Fruit fly (Drosophila melanogaster) whole organism, embryonic: ENCODE results near the gene dmGlut.

Experiments
- B-H1 ChIP-seq: fragments of 200-800 bp; sonication (Bioruptor generic); IDR thresholded peaks from 3 replicates; pipeline ENCODE4 v1.3.6; 2022; ENCODE audit warnings: missing biosample characterization, missing genetic modification characterization
- CG10267 ChIP-seq: fragments of 200-800 bp; sonication (Bioruptor generic); optimal IDR thresholded peaks from 2 replicates; lab custom pipeline; 2018; ENCODE audit warnings: missing biosample characterization, mild to moderate bottlenecking, missing genetic modification characterization, moderate library complexity
- CG10543 ChIP-seq: fragments of 200-800 bp; sonication (Bioruptor generic); optimal IDR thresholded peaks from 3 replicates; lab custom pipeline; 2017; ENCODE audit warnings: missing biosample characterization, mild to moderate bottlenecking, missing genetic modification characterization, moderate library complexity
- CG12155 ChIP-seq: fragments of 200-800 bp; sonication (Bioruptor generic); optimal IDR thresholded peaks from 3 replicates; lab custom pipeline; 2016; ENCODE audit warnings: missing biosample characterization, missing genetic modification characterization
- CG1233 ChIP-seq: fragments of 200-800 bp; sonication (Bioruptor generic); optimal IDR thresholded peaks from 4 replicates; lab custom pipeline; 2018; ENCODE audit warnings: missing biosample characterization, mild to moderate bottlenecking, missing genetic modification characterization
- CG13123 ChIP-seq: fragments of 200-800 bp; sonication (Bioruptor generic); optimal IDR thresholded peaks from 2 replicates; lab custom pipeline; 2016; ENCODE audit warnings: missing biosample characterization, missing genetic modification characterization
- CG13287 ChIP-seq: fragments of 200-800 bp; sonication (Bioruptor generic); IDR thresholded peaks from 2 replicates; pipeline ENCODE4 v1.3.6; 2022; ENCODE audit warnings: missing biosample characterization, missing genetic modification characterization; ENCODE audit not compliant: partially characterized antibody
- CG14441 ChIP-seq: fragments of 200-800 bp; sonication (Bioruptor generic); IDR thresholded peaks from 2 replicates; pipeline ENCODE4 v1.3.6; 2022; ENCODE audit warnings: missing biosample characterization, missing genetic modification characterization
- CG16813 ChIP-seq: fragments of 200-800 bp; sonication (Bioruptor generic); IDR thresholded peaks from 3 replicates; pipeline ENCODE4 v1.3.6; 2022; ENCODE audit warnings: missing biosample characterization, missing genetic modification characterization; ENCODE audit not compliant: partially characterized antibody
- CG17912 ChIP-seq: fragments of 200-800 bp; sonication (Bioruptor generic); optimal IDR thresholded peaks from 2 replicates; lab custom pipeline; 2018; ENCODE audit warnings: missing biosample characterization, mild to moderate bottlenecking, missing genetic modification characterization
- CG18764 ChIP-seq: fragments of 200-800 bp; sonication (Bioruptor generic); optimal IDR thresholded peaks from 3 replicates; lab custom pipeline; 2016; ENCODE audit warnings: missing biosample characterization, missing genetic modification characterization
- CG30020 ChIP-seq: fragments of 200-800 bp; optimal IDR thresholded peaks from 2 replicates; lab custom pipeline; 2019; ENCODE audit warnings: missing biosample characterization, mild to moderate bottlenecking, missing genetic modification characterization, moderate library complexity
- CG31224 ChIP-seq: fragments of 200-800 bp; sonication (Bioruptor generic); IDR thresholded peaks from 2 replicates; pipeline ENCODE4 v1.3.6; 2022; ENCODE audit warnings: missing biosample characterization, missing genetic modification characterization
- CG31365 ChIP-seq: fragments of 200-800 bp; sonication (Bioruptor generic); optimal IDR thresholded peaks from 2 replicates; lab custom pipeline; 2018; ENCODE audit warnings: missing biosample characterization, mild to moderate bottlenecking, missing genetic modification characterization
- CG32532 ChIP-seq: fragments of 200-800 bp; sonication (Bioruptor generic); IDR thresholded peaks from 2 replicates; pipeline ENCODE4 v1.3.6; 2022; ENCODE audit warnings: missing biosample characterization, missing genetic modification characterization
- CG3281 ChIP-seq: fragments of 200-800 bp; sonication (Bioruptor generic); optimal IDR thresholded peaks from 3 replicates; lab custom pipeline; 2017; ENCODE audit warnings: missing biosample characterization, mild to moderate bottlenecking, missing genetic modification characterization
- CG4617 ChIP-seq: fragments of 200-800 bp; sonication (Bioruptor generic); optimal IDR thresholded peaks from 3 replicates; lab custom pipeline; 2016; ENCODE audit warnings: missing biosample characterization, missing genetic modification characterization, borderline replicate concordance
- CG6813 ChIP-seq: fragments of 200-800 bp; sonication (Bioruptor generic); optimal IDR thresholded peaks from 2 replicates; lab custom pipeline; 2017; ENCODE audit warnings: missing biosample characterization, missing genetic modification characterization, mild to moderate bottlenecking, moderate library complexity, missing genetic modification reagents
- CG7745 ChIP-seq: fragments of 200-800 bp; sonication (Bioruptor generic); optimal IDR thresholded peaks from 2 replicates; lab custom pipeline; 2018; ENCODE audit warnings: missing biosample characterization, mild to moderate bottlenecking, missing genetic modification characterization, moderate library complexity
- CG7839 ChIP-seq: fragments of 200-800 bp; sonication (Bioruptor generic); optimal IDR thresholded peaks from 3 replicates; lab custom pipeline; 2018; ENCODE audit warnings: missing biosample characterization, mild to moderate bottlenecking, missing genetic modification characterization, moderate library complexity
- CG8924 ChIP-seq: fragments of 200-800 bp; optimal IDR thresholded peaks from 3 replicates; lab custom pipeline; 2019; ENCODE audit warnings: missing biosample characterization, mild to moderate bottlenecking, missing genetic modification characterization, moderate library complexity
- CG9797 ChIP-seq: fragments of 200-800 bp; sonication (Bioruptor generic); optimal IDR thresholded peaks from 3 replicates; lab custom pipeline; 2018; ENCODE audit warnings: missing biosample characterization, mild to moderate bottlenecking, missing genetic modification characterization
- CoRest ChIP-seq: fragments of 200-800 bp; sonication (Bioruptor generic); optimal IDR thresholded peaks from 3 replicates; lab custom pipeline; 2018; ENCODE audit warnings: missing biosample characterization, mild to moderate bottlenecking, missing genetic modification characterization, moderate library complexity
- Dll ChIP-seq: fragments of 200-800 bp; sonication (Bioruptor generic); IDR thresholded peaks from 4 replicates; pipeline ENCODE4 v1.3.6; 2022; ENCODE audit warnings: missing biosample characterization, missing genetic modification characterization; ENCODE audit not compliant: partially characterized antibody
- Dp ChIP-seq: fragments of 200-800 bp; sonication (Bioruptor generic); optimal IDR thresholded peaks from 2 replicates; lab custom pipeline; 2018; ENCODE audit warnings: missing biosample characterization, mild to moderate bottlenecking, missing genetic modification characterization, moderate library complexity
- E2f2 ChIP-seq: fragments of 200-800 bp; sonication (Bioruptor generic); IDR thresholded peaks from 2 replicates; pipeline ENCODE4 v1.3.6; 2022; ENCODE audit warnings: missing biosample characterization, missing genetic modification characterization
- HLH4C ChIP-seq: fragments of 200-800 bp; sonication (Bioruptor generic); IDR thresholded peaks from 3 replicates; pipeline ENCODE4 v1.3.6; 2022; ENCODE audit warnings: missing biosample characterization, missing genetic modification characterization; ENCODE audit not compliant: partially characterized antibody
- Hmr ChIP-seq: fragments of 200-800 bp; sonication (Bioruptor generic); optimal IDR thresholded peaks from 3 replicates; lab custom pipeline; 2017; ENCODE audit warnings: mild to moderate bottlenecking, missing biosample characterization, missing genetic modification reagents, missing genetic modification characterization
- Mes4 ChIP-seq: fragments of 200-800 bp; sonication (Bioruptor generic); optimal IDR thresholded peaks from 2 replicates; lab custom pipeline; 2016; ENCODE audit warnings: missing biosample characterization, missing genetic modification characterization
- NK7.1 ChIP-seq: fragments of 200-800 bp; sonication (Bioruptor generic); optimal IDR thresholded peaks from 3 replicates; lab custom pipeline; 2016; ENCODE audit warnings: missing biosample characterization, missing genetic modification characterization
- Ravus ChIP-seq: fragments of 200-800 bp; sonication (Bioruptor generic); IDR thresholded peaks from 2 replicates; pipeline ENCODE4 v1.3.6; 2022; ENCODE audit warnings: missing biosample characterization, missing genetic modification characterization
- Spps ChIP-seq: fragments of 200-800 bp; sonication (Bioruptor generic); optimal IDR thresholded peaks from 2 replicates; lab custom pipeline; 2018; ENCODE audit warnings: missing biosample characterization, mild to moderate bottlenecking, missing genetic modification characterization
- Sry-β ChIP-seq: fragments of 200-800 bp; sonication (Bioruptor generic); optimal IDR thresholded peaks from 2 replicates; lab custom pipeline; 2018; ENCODE audit warnings: missing biosample characterization, mild to moderate bottlenecking, missing genetic modification characterization, moderate library complexity
- Ssrp ChIP-seq: fragments of 200-800 bp; sonication (Bioruptor generic); optimal IDR thresholded peaks from 2 replicates; lab custom pipeline; 2018; ENCODE audit warnings: missing biosample characterization, mild to moderate bottlenecking, missing genetic modification characterization, moderate library complexity
- Xrp1 ChIP-seq: fragments of 200-800 bp; sonication (Bioruptor generic); IDR thresholded peaks from 2 replicates; pipeline ENCODE4 v1.3.6; 2022; ENCODE audit warnings: missing biosample characterization, missing genetic modification characterization
- bowl ChIP-seq: fragments of 200-800 bp; sonication (Bioruptor generic); IDR thresholded peaks from 2 replicates; pipeline ENCODE4 v1.3.6; 2022; ENCODE audit warnings: missing biosample characterization, missing genetic modification characterization
- croc ChIP-seq: fragments of 200-800 bp; sonication (Bioruptor generic); conservative IDR thresholded peaks from 3 replicates; pipeline ENCODE4 v1.3.6; 2022; ENCODE audit warnings: missing biosample characterization, missing genetic modification characterization
- crp ChIP-seq, 2 experiments: fragments of 200-800 bp; sonication (Bioruptor generic); optimal IDR thresholded peaks; 2 replicates in 1 of 2; 3 replicates in 1 of 2; lab custom pipeline; 2017; ENCODE audit warnings: missing biosample characterization in 2 of 2, missing genetic modification characterization in 2 of 2, mild to moderate bottlenecking in 1 of 2, moderate library complexity in 1 of 2
- dan ChIP-seq: fragments of 200-800 bp; sonication (Bioruptor generic); IDR thresholded peaks from 2 replicates; pipeline ENCODE4 v1.3.6; 2022; ENCODE audit warnings: missing biosample characterization, missing genetic modification characterization
- gcm2 ChIP-seq: fragments of 200-800 bp; sonication (Bioruptor generic); optimal IDR thresholded peaks from 2 replicates; lab custom pipeline; 2016; ENCODE audit warnings: missing biosample characterization, missing genetic modification characterization
- gsb ChIP-seq: fragments of 200-800 bp; sonication (Bioruptor generic); IDR thresholded peaks from 2 replicates; pipeline ENCODE4 v1.3.6; 2022; ENCODE audit warnings: missing biosample characterization, missing genetic modification characterization
- her ChIP-seq: fragments of 200-800 bp; sonication (Bioruptor generic); optimal IDR thresholded peaks from 2 replicates; lab custom pipeline; 2016; ENCODE audit warnings: missing biosample characterization, missing genetic modification characterization
- lola ChIP-seq, 3 experiments: fragments of >200 bp in 2 of 3; fragments of 200-800 bp in 1 of 3; sonication (Bioruptor generic) in 1 of 3; optimal IDR thresholded peaks; 2 replicates each; lab custom pipeline; 2017 to 2019; ENCODE audit warnings: missing biosample characterization in 3 of 3, missing genetic modification characterization in 3 of 3, mild to moderate bottlenecking in 1 of 3, moderate library complexity in 1 of 3
- nmo ChIP-seq: fragments of 200-800 bp; sonication (Bioruptor generic); optimal IDR thresholded peaks from 2 replicates; lab custom pipeline; 2018; ENCODE audit warnings: missing biosample characterization, mild to moderate bottlenecking, missing genetic modification characterization, moderate library complexity
- otp ChIP-seq: fragments of 200-800 bp; sonication (Bioruptor generic); IDR thresholded peaks from 3 replicates; pipeline ENCODE4, ENCODE4 v1.3.6; 2022; ENCODE audit warnings: missing biosample characterization, missing genetic modification characterization
- p53 ChIP-seq: fragments of 200-800 bp; sonication (Bioruptor generic); optimal IDR thresholded peaks from 2 replicates; lab custom pipeline; 2016; ENCODE audit warnings: missing biosample characterization, missing genetic modification characterization
- sd ChIP-seq: fragments of 200-800 bp; sonication (Bioruptor generic); optimal IDR thresholded peaks from 3 replicates; lab custom pipeline; 2018; ENCODE audit warnings: missing biosample characterization, mild to moderate bottlenecking, missing genetic modification characterization, moderate library complexity
- tgo ChIP-seq: fragments of 200-800 bp; sonication (Bioruptor generic); IDR thresholded peaks from 3 replicates; pipeline ENCODE4 v1.3.6; 2022; ENCODE audit warnings: missing biosample characterization, missing genetic modification characterization
- vvl ChIP-seq: fragments of 200-800 bp; sonication (Bioruptor generic); IDR thresholded peaks from 2 replicates; pipeline ENCODE4 v1.3.6; 2022; ENCODE audit warnings: missing biosample characterization, missing genetic modification characterization
- wek ChIP-seq: fragments of 200-800 bp; sonication (Bioruptor generic); optimal IDR thresholded peaks from 3 replicates; lab custom pipeline; 2018; ENCODE audit warnings: missing biosample characterization, mild to moderate bottlenecking, missing genetic modification characterization, moderate library complexity
- yki ChIP-seq: fragments of >200 bp; optimal IDR thresholded peaks from 3 replicates; lab custom pipeline; 2018

dmGlut gene

dm6 chr2L:12020735-12021134, 6.5 kb upstream of the dmGlut start, which contains the start of gene Wdr81 (continued):
- no peak for TF ChIP-seq bowl (GFP tag; lab: Robert Waterston, UW)
- TF ChIP-seq CG4617 (GFP tag; lab: Kevin White, UChicago): peak; percentile 45
- TF ChIP-seq HLH4C (GFP tag; lab: Robert Waterston, UW): no peak
- no peak for TF ChIP-seq gcm2 (GFP tag; lab: Kevin White, UChicago)
- TF ChIP-seq Spps (tag; lab: Kevin White, UChicago): no peak
- TF ChIP-seq CG18764 (GFP tag; lab: Kevin White, UChicago): no peak
- peak; percentile 94 for TF ChIP-seq E2f2
- TF ChIP-seq CG8924 (tag; lab: Kevin White, UChicago): no peak
- no peak for TF ChIP-seq CoRest (tag; lab: Kevin White, UChicago)
- TF ChIP-seq CG1233: no peak
- peak; percentile 58 for TF ChIP-seq CG9797
- TF ChIP-seq CG17912: no peak
- TF ChIP-seq CG31365 (tag; lab: Kevin White, UChicago): no peak
- no peak for TF ChIP-seq otp (GFP tag; lab: Robert Waterston, UW)
- no peak for TF ChIP-seq CG7839 (tag; lab: Kevin White, UChicago)
- no peak for TF ChIP-seq Hmr (GFP tag; lab: Kevin White, UChicago)
- no peak for TF ChIP-seq CG3281 (GFP tag; lab: Kevin White, UChicago)
- peak; percentile 17 for TF ChIP-seq CG10267 (tag; lab: Kevin White, UChicago)
- TF ChIP-seq Ravus (GFP tag; lab: Robert Waterston, UW): no peak
- TF ChIP-seq p53 (GFP tag; lab: Kevin White, UChicago): no peak
- no peak for TF ChIP-seq dan (GFP tag; lab: Robert Waterston, UW)
- TF ChIP-seq CG16813 (GFP tag; lab: Robert Waterston, UW): no peak
- no peak for TF ChIP-seq vvl
- TF ChIP-seq croc (GFP tag; lab: Robert Waterston, UW): no peak
- no peak for TF ChIP-seq nmo (GFP tag; lab: Kevin White, UChicago)
- TF ChIP-seq crp (GFP tag; optimal IDR thresholded peaks at IDR 0.05; lab: Kevin White, UChicago): peak; percentile 76 to 93
- no peak for TF ChIP-seq B-H1 (GFP tag; lab: Robert Waterston, UW)
- TF ChIP-seq CG30020 (tag; lab: Kevin White, UChicago): no peak
- TF ChIP-seq yki (lab: Kevin White, UChicago): no peak
- no peak for TF ChIP-seq CG6813 (GFP tag; lab: Kevin White, UChicago)
- no peak for TF ChIP-seq Ssrp (tag; lab: Kevin White, UChicago)
- peak; percentile 96 for TF ChIP-seq Dp (GFP tag; lab: Kevin White, UChicago)
- no peak for TF ChIP-seq CG14441 (GFP tag; lab: Robert Waterston, UW)
- TF ChIP-seq Dll (GFP tag; lab: Robert Waterston, UW): peak; percentile 47; the same call in 2 of the 4 replicates
- no peak for TF ChIP-seq Sry-β
- TF ChIP-seq sd (tag; lab: Kevin White, UChicago): peak; percentile 88
- peak; percentile 46 for TF ChIP-seq CG13287 (GFP tag; lab: Robert Waterston, UW)
- no peak for TF ChIP-seq tgo (GFP tag; lab: Robert Waterston, UW)
- no peak for TF ChIP-seq gsb (GFP tag; lab: Robert Waterston, UW)
- peak; percentile 48 for TF ChIP-seq wek (GFP tag; lab: Kevin White, UChicago)
- no peak for TF ChIP-seq her (GFP tag; lab: Kevin White, UChicago)
- no peak for TF ChIP-seq lola (GFP tag; optimal IDR thresholded peaks at IDR 0.05; lab: Kevin White, UChicago)
- no peak for TF ChIP-seq CG32532 (GFP tag; lab: Robert Waterston, UW)
- no peak for TF ChIP-seq CG31224
- no peak for TF ChIP-seq Mes4 (GFP tag; lab: Kevin White, UChicago)
- no peak for TF ChIP-seq CG13123 (GFP tag; lab: Kevin White, UChicago)
- no peak for TF ChIP-seq CG7745 (tag; lab: Kevin White, UChicago)
- TF ChIP-seq NK7.1 (GFP tag; lab: Kevin White, UChicago): no peak
- TF ChIP-seq CG10543: no peak
- no peak for TF ChIP-seq Xrp1
- TF ChIP-seq CG12155 (GFP tag; lab: Kevin White, UChicago): no peak
